Worm (Caenorhabditis elegans): ENCODE results near the gene ugt-62.

ugt-62 gene

ce11 chrIII:4519410-4519809 lies 21.0 kb downstream of the ugt-62 start:
- TF ChIP-seq fkh-4 (tag; optimal IDR thresholded peaks at IDR 0.05; ENCODE audit: borderline replicate concordance), result peak; percentile 75
- no peak for TF ChIP-seq mab-9 (GFP tag; IDR thresholded peaks at IDR 0.05)
- TF ChIP-seq dsc-1 (tag; optimal IDR thresholded peaks at IDR 0.05), result peak; percentile 95

ce11 chrIII:4517781-4518180 lies 22.6 kb downstream of the ugt-62 start:
- TF ChIP-seq skn-1 (tag; optimal IDR thresholded peaks at IDR 0.05) (no peak), snpc-4 (tag; optimal IDR thresholded peaks at IDR 0.05) (no peak), nhr-85 (tag) (peak; percentile 77), ceh-88 (GFP tag; IDR thresholded peaks at IDR 0.05) (no peak), efl-1 (optimal IDR thresholded peaks at IDR 0.05) (no peak), efl-1 (GFP tag; optimal IDR thresholded peaks at IDR 0.05 in 1 of 2) (peak in 1 of 2 experiments; percentile 30), snu-23 (GFP tag; optimal IDR thresholded peaks at IDR 0.05) (peak; percentile 25), lin-14 (GFP tag; optimal IDR thresholded peaks at IDR 0.05) (peak; percentile 59), blmp-1 (tag; optimal IDR thresholded peaks at IDR 0.05) (peak; percentile 55), nhr-20 (tag; optimal IDR thresholded peaks at IDR 0.05) (no peak), rnt-1 (tag; optimal IDR thresholded peaks at IDR 0.05) (no peak)

- TF ChIP-seq nhr-76 (tag; optimal IDR thresholded peaks at IDR 0.05) (no peak), nhr-47 (tag; optimal IDR thresholded peaks at IDR 0.05) (no peak), swsn-7 (tag; optimal IDR thresholded peaks at IDR 0.05) (no peak), aly-2 (tag; optimal IDR thresholded peaks at IDR 0.05) (no peak), lsy-2 (tag; optimal IDR thresholded peaks at IDR 0.05) (no peak), lin-14 (GFP tag; optimal IDR thresholded peaks at IDR 0.05) (no peak), efl-1 (optimal IDR thresholded peaks at IDR 0.05) (no peak), efl-1 (GFP tag; optimal IDR thresholded peaks at IDR 0.05 in 1 of 2) (peak in 1 of 2 experiments; percentile 61), blmp-1 (tag; optimal IDR thresholded peaks at IDR 0.05) (peak; percentile 28), nhr-71 (tag; optimal IDR thresholded peaks at IDR 0.05) (no peak), ceh-82 (tag; optimal IDR thresholded peaks at IDR 0.05) (no peak), C34B4.2 (tag; optimal IDR thresholded peaks at IDR 0.05) (no peak), isw-1 (GFP tag; IDR thresholded peaks at IDR 0.05) (no peak), unc-30 (tag; optimal IDR thresholded peaks at IDR 0.05) (no peak)
Measured at ce11 chrIII:4515173-4515572, 25.2 kb downstream of the ugt-62 start.

ce11 chrIII:4513926-4514325 lies 26.5 kb downstream of the ugt-62 start:
- TF ChIP-seq mab-9 (GFP tag; IDR thresholded peaks at IDR 0.05) (no peak), aly-2 (tag; optimal IDR thresholded peaks at IDR 0.05) (no peak), C34B4.2 (tag; optimal IDR thresholded peaks at IDR 0.05) (no peak), mdl-1 (tag; optimal IDR thresholded peaks at IDR 0.05) (peak in 1 of 2 experiments; percentile 2), nhr-77 (tag; optimal IDR thresholded peaks at IDR 0.05) (no peak), efl-3 (GFP tag; optimal IDR thresholded peaks at IDR 0.05) (no peak), hlh-17 (GFP tag; optimal IDR thresholded peaks at IDR 0.05; ENCODE audit: borderline replicate concordance) (no peak), lin-14 (GFP tag; optimal IDR thresholded peaks at IDR 0.05) (peak; percentile 81), ceh-63 (GFP tag; optimal IDR thresholded peaks at IDR 0.05) (no peak), sptf-1 (tag; optimal IDR thresholded peaks at IDR 0.05) (no peak), fkh-8 (tag; optimal IDR thresholded peaks at IDR 0.05) (peak; percentile 31), vab-15 (tag; optimal IDR thresholded peaks at IDR 0.05) (no peak), hpl-2 (GFP tag; optimal IDR thresholded peaks at IDR 0.05) (no peak), skn-1 (tag; optimal IDR thresholded peaks at IDR 0.05) (no peak), unc-62 (GFP tag; optimal IDR thresholded peaks at IDR 0.05) (no peak), nhr-90 (tag; optimal IDR thresholded peaks at IDR 0.05; ENCODE audit: poor library complexity) (no peak), egl-13 (tag; optimal IDR thresholded peaks at IDR 0.05) (no peak), nhr-84 (tag; optimal IDR thresholded peaks at IDR 0.05) (no peak), lsy-2 (tag; optimal IDR thresholded peaks at IDR 0.05) (peak in 1 of 2 experiments; percentile 30), xbp-1 (tag; optimal IDR thresholded peaks at IDR 0.05) (no peak), ceh-8 (GFP tag; optimal IDR thresholded peaks at IDR 0.05) (no peak), zip-4 (GFP tag; optimal IDR thresholded peaks at IDR 0.05) (no peak), snpc-4 (tag; optimal IDR thresholded peaks at IDR 0.05) (no peak), elt-2 (tag; optimal IDR thresholded peaks at IDR 0.05) (no peak), swsn-7 (tag; optimal IDR thresholded peaks at IDR 0.05) (peak; percentile 1), ceh-90 (tag; optimal IDR thresholded peaks at IDR 0.05) (no peak), ztf-11 (tag; optimal IDR thresholded peaks at IDR 0.05) (no peak), isw-1 (GFP tag; IDR thresholded peaks at IDR 0.05) (peak; percentile 15; the same call in 1 of the 2 replicates), nhr-237 (tag; optimal IDR thresholded peaks at IDR 0.05) (no peak), ama-1 (optimal IDR thresholded peaks at IDR 0.05) (no peak), mef-2 (tag; optimal IDR thresholded peaks at IDR 0.05) (no peak), rnt-1 (tag; optimal IDR thresholded peaks at IDR 0.05) (no peak), lin-15B (tag; optimal IDR thresholded peaks at IDR 0.05) (no peak)

Measured in whole organism, L1 larva.